Worm (Caenorhabditis elegans) whole organism, L1 larva: ENCODE measurements around the gene F07H5.13.
A peak's percentile ranks its signal among the peaks of the same experiment; 100 is the strongest.

Source experiments
- C34B4.2 ChIP-seq: sonication (generic microtip); optimal IDR thresholded peaks from 2 replicates; lab custom pipeline; 2017; ENCODE audit warnings: mild to moderate bottlenecking, missing genetic modification characterization, missing compliant biosample characterization
- F16B12.6 ChIP-seq: fragments of 150-350 bp; optimal IDR thresholded peaks from 2 replicates; lab custom pipeline; 2014; ENCODE audit warnings: missing biosample characterization, missing genetic modification characterization
- Y116A8C.19 ChIP-seq: sonication (generic microtip); optimal IDR thresholded peaks from 2 replicates; lab custom pipeline; 2016; ENCODE audit warnings: missing compliant biosample characterization, missing genetic modification characterization, borderline replicate concordance
- aha-1 ChIP-seq: fragments of 150-350 bp; optimal IDR thresholded peaks from 2 replicates; lab custom pipeline; 2014; ENCODE audit warnings: missing biosample characterization, missing genetic modification characterization
- aly-2 ChIP-seq: fragments of 150-350 bp; optimal IDR thresholded peaks from 2 replicates; lab custom pipeline; 2014; ENCODE audit warnings: missing biosample characterization, missing genetic modification characterization
- ama-1 ChIP-seq: fragments of 150-350 bp; optimal IDR thresholded peaks from 2 replicates; lab custom pipeline; 2014
- blmp-1 ChIP-seq: fragments of 150-350 bp; optimal IDR thresholded peaks from 2 replicates; lab custom pipeline; 2014; ENCODE audit warnings: missing biosample characterization, missing genetic modification characterization
- ceh-63 ChIP-seq: fragments of 200-800 bp; sonication (Bioruptor generic); optimal IDR thresholded peaks from 2 replicates; lab custom pipeline; 2018; ENCODE audit warnings: mild to moderate bottlenecking, missing genetic modification characterization, missing compliant biosample characterization
- ceh-82 ChIP-seq, 3 experiments: fragments of 150-350 bp in 1 of 3; sonication (generic microtip) in 2 of 3; optimal IDR thresholded peaks; 2 replicates each; lab custom pipeline; 2014 to 2017; ENCODE audit warnings: missing biosample characterization in 3 of 3, missing genetic modification characterization in 3 of 3
- ces-1 ChIP-seq: fragments of 150-350 bp; optimal IDR thresholded peaks from 2 replicates; lab custom pipeline; 2014; ENCODE audit warnings: missing biosample characterization, missing genetic modification reagents, missing genetic modification characterization
- dsc-1 ChIP-seq: sonication (generic microtip); optimal IDR thresholded peaks from 2 replicates; lab custom pipeline; 2016; ENCODE audit warnings: mild to moderate bottlenecking, missing genetic modification characterization, missing compliant biosample characterization
- efl-1 ChIP-seq, 4 experiments: fragments of 150-350 bp; optimal IDR thresholded peaks in 3 of 4; peaks in 1 of 4; 1 replicate in 1 of 4; 2 replicates in 3 of 4; lab custom pipeline; 2014; ENCODE audit warnings: missing biosample characterization in 2 of 4, missing genetic modification characterization in 2 of 4, missing genetic modification reagents in 2 of 4
- efl-3 ChIP-seq: fragments of 200-800 bp; sonication (Bioruptor generic); optimal IDR thresholded peaks from 2 replicates; lab custom pipeline; 2018; ENCODE audit warnings: mild to moderate bottlenecking, missing genetic modification characterization, missing compliant biosample characterization
- egl-13 ChIP-seq: sonication (generic microtip); optimal IDR thresholded peaks from 2 replicates; lab custom pipeline; 2016; ENCODE audit warnings: missing genotype, missing genetic modification reagents, missing genetic modification characterization, missing compliant biosample characterization
- egl-27 ChIP-seq, 2 experiments: fragments of 150-350 bp in 1 of 2; sonication (generic microtip); optimal IDR thresholded peaks; 3 replicates each; lab custom pipeline; 2017 to 2018; ENCODE audit warnings: missing biosample characterization in 2 of 2, missing genetic modification characterization in 2 of 2, missing genetic modification reagents in 2 of 2
- elt-2 ChIP-seq: sonication (generic microtip); optimal IDR thresholded peaks from 2 replicates; lab custom pipeline; 2016; ENCODE audit warnings: missing genetic modification characterization, mild to moderate bottlenecking, inconsistent platforms, missing compliant biosample characterization, missing genetic modification reagents
- fkh-10 ChIP-seq: sonication (generic microtip); optimal IDR thresholded peaks from 2 replicates; lab custom pipeline; 2017; ENCODE audit warnings: missing biosample characterization, missing genetic modification reagents, missing genetic modification characterization
- fkh-4 ChIP-seq: sonication (generic microtip); optimal IDR thresholded peaks from 2 replicates; lab custom pipeline; 2016; ENCODE audit warnings: missing compliant biosample characterization, missing genetic modification characterization, borderline replicate concordance
- fkh-8 ChIP-seq: sonication (generic microtip); optimal IDR thresholded peaks from 2 replicates; lab custom pipeline; 2016; ENCODE audit warnings: mild to moderate bottlenecking, missing genetic modification characterization, missing compliant biosample characterization
- hlh-4 ChIP-seq: sonication (generic microtip); optimal IDR thresholded peaks from 2 replicates; lab custom pipeline; 2016; ENCODE audit warnings: mild to moderate bottlenecking, missing genetic modification characterization, missing compliant biosample characterization
- hpl-2 ChIP-seq: fragments of 150-350 bp; optimal IDR thresholded peaks from 2 replicates; lab custom pipeline; 2014; ENCODE audit warnings: missing biosample characterization, missing genetic modification reagents, missing genetic modification characterization
- irx-1 ChIP-seq: sonication (generic microtip); optimal IDR thresholded peaks from 2 replicates; lab custom pipeline; 2016; ENCODE audit warnings: missing genetic modification characterization, missing compliant biosample characterization
- jun-1 ChIP-seq: fragments of 150-350 bp; optimal IDR thresholded peaks from 2 replicates; lab custom pipeline; 2014; ENCODE audit warnings: missing biosample characterization, missing genetic modification reagents, missing genetic modification characterization
- lin-14 ChIP-seq: fragments of 200-800 bp; sonication (Bioruptor generic); optimal IDR thresholded peaks from 2 replicates; lab custom pipeline; 2018; ENCODE audit warnings: mild to moderate bottlenecking, missing genetic modification characterization, moderate library complexity, missing compliant biosample characterization
- lin-15B ChIP-seq: fragments of 150-350 bp; sonication (generic microtip); optimal IDR thresholded peaks from 3 replicates; lab custom pipeline; 2014; ENCODE audit warnings: missing biosample characterization, missing genetic modification characterization
- lin-39 ChIP-seq: fragments of 150-350 bp; optimal IDR thresholded peaks from 2 replicates; lab custom pipeline; 2014; ENCODE audit warnings: missing biosample characterization, missing genetic modification reagents, missing genetic modification characterization
- mdl-1 ChIP-seq, 2 experiments: fragments of 150-350 bp; optimal IDR thresholded peaks; 2 replicates each; lab custom pipeline; 2014 to 2017; ENCODE audit warnings: missing biosample characterization in 2 of 2, missing genetic modification characterization in 2 of 2, inconsistent platforms in 1 of 2
- mep-1 ChIP-seq: fragments of 150-350 bp; optimal IDR thresholded peaks from 2 replicates; lab custom pipeline; 2014; ENCODE audit warnings: missing biosample characterization, missing genetic modification characterization
- nhr-12 ChIP-seq: sonication (generic microtip); optimal IDR thresholded peaks from 2 replicates; lab custom pipeline; 2017; ENCODE audit warnings: missing biosample characterization, missing genetic modification characterization
- nhr-20 ChIP-seq: sonication (generic microtip); optimal IDR thresholded peaks from 2 replicates; lab custom pipeline; 2016; ENCODE audit warnings: mild to moderate bottlenecking, missing genetic modification characterization, missing compliant biosample characterization
- nhr-237 ChIP-seq: fragments of 150-350 bp; optimal IDR thresholded peaks from 2 replicates; lab custom pipeline; 2014; ENCODE audit warnings: missing biosample characterization, missing genetic modification characterization
- nhr-47 ChIP-seq: sonication (generic microtip); optimal IDR thresholded peaks from 2 replicates; lab custom pipeline; 2016; ENCODE audit warnings: mild to moderate bottlenecking, missing genetic modification characterization, moderate library complexity, missing compliant biosample characterization
- nhr-71 ChIP-seq: sonication (generic microtip); optimal IDR thresholded peaks from 2 replicates; lab custom pipeline; 2016; ENCODE audit warnings: mild to moderate bottlenecking, missing genetic modification characterization, moderate library complexity, missing compliant biosample characterization
- nhr-90 ChIP-seq: sonication (generic microtip); optimal IDR thresholded peaks from 2 replicates; lab custom pipeline; 2016; ENCODE audit warnings: mild to moderate bottlenecking, missing genetic modification characterization, missing compliant biosample characterization; ENCODE audit not compliant: poor library complexity
- pqm-1 ChIP-seq: sonication (generic microtip); optimal IDR thresholded peaks from 3 replicates; lab custom pipeline; 2017; ENCODE audit warnings: missing biosample characterization, missing genetic modification characterization
- sptf-1 ChIP-seq: fragments of 150-350 bp; optimal IDR thresholded peaks from 2 replicates; lab custom pipeline; 2014; ENCODE audit warnings: missing biosample characterization, missing genetic modification characterization
- sup-37 ChIP-seq: fragments of 200-800 bp; sonication (Bioruptor generic); optimal IDR thresholded peaks from 2 replicates; lab custom pipeline; 2018; ENCODE audit warnings: mild to moderate bottlenecking, missing genetic modification characterization, missing compliant biosample characterization
- swsn-7 ChIP-seq: sonication (generic microtip); optimal IDR thresholded peaks from 2 replicates; lab custom pipeline; 2016; ENCODE audit warnings: missing genetic modification characterization, missing compliant biosample characterization
- unc-62 ChIP-seq: fragments of 150-350 bp; optimal IDR thresholded peaks from 2 replicates; lab custom pipeline; 2014; ENCODE audit warnings: missing biosample characterization, missing genetic modification reagents, missing genetic modification characterization
- unc-98 ChIP-seq: fragments of 200-800 bp; sonication (Bioruptor generic); IDR thresholded peaks from 2 replicates; pipeline ENCODE4 v1.3.6; 2022; ENCODE audit warnings: missing genetic modification characterization, missing compliant biosample characterization
- vab-15 ChIP-seq: sonication (generic microtip); optimal IDR thresholded peaks from 2 replicates; lab custom pipeline; 2017; ENCODE audit warnings: missing genotype, mild to moderate bottlenecking, missing genetic modification characterization, missing compliant biosample characterization
- zag-1 ChIP-seq: fragments of 150-350 bp; optimal IDR thresholded peaks from 2 replicates; lab custom pipeline; 2014; ENCODE audit warnings: missing biosample characterization, missing genetic modification characterization
- ztf-11 ChIP-seq, 2 experiments: sonication (generic microtip); optimal IDR thresholded peaks; 2 replicates each; lab custom pipeline; 2016 to 2017; ENCODE audit warnings: missing genetic modification characterization in 2 of 2, missing biosample characterization in 1 of 2, missing compliant biosample characterization in 1 of 2

The F07H5.13 gene

ce11 chrII:8765131-8765530 is 25.2 kb upstream of the F07H5.13 start (continued):
- no peak for TF ChIP-seq aha-1 (tag; lab: Kevin White, UChicago)
- TF ChIP-seq sup-37: no peak
- no peak for TF ChIP-seq ceh-82 (tag; optimal IDR thresholded peaks at IDR 0.05; lab: Kevin White, UChicago)
- TF ChIP-seq dsc-1: no peak
- TF ChIP-seq sptf-1 (tag; lab: Kevin White, UChicago): no peak
- TF ChIP-seq nhr-90 (tag; lab: Kevin White, UChicago): peak; percentile 13
- no peak for TF ChIP-seq hpl-2 (GFP tag; lab: Kevin White, UChicago)
- peak; percentile 42 for TF ChIP-seq blmp-1 (tag; lab: Kevin White, UChicago)
- TF ChIP-seq aly-2: no peak
- no peak for TF ChIP-seq unc-62 (GFP tag; lab: Kevin White, UChicago)
- TF ChIP-seq nhr-47 (tag; lab: Kevin White, UChicago): no peak
- peak; percentile 46 for TF ChIP-seq nhr-71 (tag; lab: Kevin White, UChicago)
- TF ChIP-seq swsn-7 (tag; lab: Kevin White, UChicago): no peak
- no peak for TF ChIP-seq fkh-4
- TF ChIP-seq Y116A8C.19: no peak
- no peak for TF ChIP-seq vab-15 (tag; lab: Kevin White, UChicago)
- TF ChIP-seq fkh-8: no peak
- TF ChIP-seq efl-1 (optimal IDR thresholded peaks at IDR 0.05; lab: Kevin White, UChicago): no peak
- no peak for TF ChIP-seq efl-1 (GFP tag; optimal IDR thresholded peaks at IDR 0.05 in 1 of 2; lab: Kevin White, UChicago)
- no peak for TF ChIP-seq hlh-4 (tag; lab: Kevin White, UChicago)
- TF ChIP-seq unc-98: no peak
- no peak for TF ChIP-seq elt-2 (tag; lab: Kevin White, UChicago)
- TF ChIP-seq egl-27 (tag; optimal IDR thresholded peaks at IDR 0.05; lab: Kevin White, UChicago): no peak
- peak in 1 of 2 experiments; percentile 76 for TF ChIP-seq mdl-1 (tag; optimal IDR thresholded peaks at IDR 0.05; lab: Kevin White, UChicago)
- no peak for TF ChIP-seq fkh-10 (GFP tag; lab: Kevin White, UChicago)
- TF ChIP-seq ama-1 (lab: Kevin White, UChicago): no peak
- no peak for TF ChIP-seq ceh-63
- no peak for TF ChIP-seq nhr-237 (tag; lab: Kevin White, UChicago)
- peak; percentile 90 for TF ChIP-seq nhr-20 (tag; lab: Kevin White, UChicago)
- TF ChIP-seq pqm-1 (tag; lab: Kevin White, UChicago): no peak
- TF ChIP-seq, all 84 proteins: peak for 11

ce11 chrII:8766475-8766874 is 23.9 kb upstream of the F07H5.13 start, which contains the start of the genes nsph-1.1 and K08F8.15:
TSS of gene nsph-1.1 (plus strand) at chrII:8766775.
TSS of gene K08F8.15 (plus strand) at chrII:8766809.
- no peak for TF ChIP-seq F16B12.6 (tag; lab: Kevin White, UChicago)
- no peak for TF ChIP-seq irx-1
- TF ChIP-seq jun-1 (tag; lab: Kevin White, UChicago): no peak
- TF ChIP-seq mep-1 (tag; lab: Kevin White, UChicago): no peak
- no peak for TF ChIP-seq lin-15B
- no peak for TF ChIP-seq blmp-1 (tag; lab: Kevin White, UChicago)

- TF ChIP-seq lin-14 (GFP tag; lab: Kevin White, UChicago) (no peak), fkh-10 (GFP tag; lab: Kevin White, UChicago) (no peak), ces-1 (no peak), ztf-11 (tag; optimal IDR thresholded peaks at IDR 0.05; lab: Kevin White, UChicago) (no peak), jun-1 (tag; lab: Kevin White, UChicago) (no peak), efl-3 (GFP tag; lab: Kevin White, UChicago) (no peak), fkh-8 (no peak), egl-27 (tag; optimal IDR thresholded peaks at IDR 0.05; lab: Kevin White, UChicago) (no peak), aha-1 (tag; lab: Kevin White, UChicago) (no peak), egl-13 (no peak), zag-1 (tag; lab: Kevin White, UChicago) (no peak), ceh-82 (tag; optimal IDR thresholded peaks at IDR 0.05; lab: Kevin White, UChicago) (no peak), nhr-90 (tag; lab: Kevin White, UChicago) (no peak), F16B12.6 (tag; lab: Kevin White, UChicago) (no peak), nhr-12 (tag; lab: Kevin White, UChicago) (no peak), efl-1 (optimal IDR thresholded peaks at IDR 0.05; lab: Kevin White, UChicago) (no peak), efl-1 (GFP tag; optimal IDR thresholded peaks at IDR 0.05 in 1 of 2; lab: Kevin White, UChicago) (no peak), C34B4.2 (tag; lab: Kevin White, UChicago) (no peak), nhr-237 (tag; lab: Kevin White, UChicago) (no peak), lin-39 (tag; lab: Kevin White, UChicago) (no peak)
Measured at ce11 chrII:8766897-8767296, 23.5 kb upstream of the F07H5.13 start, which contains the start of gene pah-1. TSS of gene pah-1 (minus strand) at chrII:8766997.
